Fruit fly (Drosophila melanogaster) whole organism, embryonic: ENCODE results near the gene Hand.

Source experiments
- Adf1 ChIP-seq: fragments of 200-800 bp; sonication (Bioruptor generic); IDR thresholded peaks from 2 replicates; pipeline ENCODE4 v1.3.6; 2022; ENCODE audit warnings: missing biosample characterization, missing genetic modification characterization
- BEAF-32 ChIP-seq: fragments of 200-800 bp; sonication (Bioruptor generic); optimal IDR thresholded peaks from 3 replicates; lab custom pipeline; 2017; ENCODE audit warnings: missing biosample characterization, missing genetic modification characterization, mild to moderate bottlenecking, moderate library complexity, missing genetic modification reagents
- Bteb2 ChIP-seq: fragments of 200-800 bp; sonication (Bioruptor generic); optimal IDR thresholded peaks from 2 replicates; lab custom pipeline; 2016; ENCODE audit warnings: missing biosample characterization, missing genetic modification characterization
- CG10462 ChIP-seq: fragments of 200-800 bp; sonication (Bioruptor generic); optimal IDR thresholded peaks from 2 replicates; lab custom pipeline; 2016; ENCODE audit warnings: missing biosample characterization, missing genetic modification characterization
- CG11085 ChIP-seq: fragments of 200-800 bp; sonication (Bioruptor generic); IDR thresholded peaks from 2 replicates; pipeline ENCODE4 v1.3.6; 2022; ENCODE audit warnings: missing biosample characterization, missing genetic modification characterization
- CG11695 ChIP-seq: fragments of 200-800 bp; sonication (Bioruptor generic); IDR thresholded peaks from 3 replicates; pipeline ENCODE4 v1.3.6; 2022; ENCODE audit warnings: missing biosample characterization, missing genetic modification characterization
- CG15514 ChIP-seq: fragments of 200-800 bp; sonication (Bioruptor generic); optimal IDR thresholded peaks from 3 replicates; lab custom pipeline; 2017; ENCODE audit warnings: missing biosample characterization, missing genetic modification characterization, mild to moderate bottlenecking, moderate library complexity, missing genetic modification reagents
- CG16813 ChIP-seq: fragments of 200-800 bp; sonication (Bioruptor generic); IDR thresholded peaks from 3 replicates; pipeline ENCODE4 v1.3.6; 2022; ENCODE audit warnings: missing biosample characterization, missing genetic modification characterization; ENCODE audit not compliant: partially characterized antibody
- CG17359 ChIP-seq: fragments of 200-800 bp; sonication (Bioruptor generic); optimal IDR thresholded peaks from 3 replicates; lab custom pipeline; 2018; ENCODE audit warnings: missing biosample characterization, mild to moderate bottlenecking, missing genetic modification characterization, moderate library complexity
- CG17912 ChIP-seq: fragments of 200-800 bp; sonication (Bioruptor generic); optimal IDR thresholded peaks from 2 replicates; lab custom pipeline; 2018; ENCODE audit warnings: missing biosample characterization, mild to moderate bottlenecking, missing genetic modification characterization
- CG1792 ChIP-seq: fragments of 200-800 bp; sonication (Bioruptor generic); optimal IDR thresholded peaks from 2 replicates; lab custom pipeline; 2016; ENCODE audit warnings: missing biosample characterization, missing genetic modification characterization
- CG30020 ChIP-seq: fragments of 200-800 bp; optimal IDR thresholded peaks from 2 replicates; lab custom pipeline; 2019; ENCODE audit warnings: missing biosample characterization, mild to moderate bottlenecking, missing genetic modification characterization, moderate library complexity
- CG31365 ChIP-seq: fragments of 200-800 bp; sonication (Bioruptor generic); optimal IDR thresholded peaks from 2 replicates; lab custom pipeline; 2018; ENCODE audit warnings: missing biosample characterization, mild to moderate bottlenecking, missing genetic modification characterization
- CG3163 ChIP-seq: fragments of 200-800 bp; sonication (Bioruptor generic); optimal IDR thresholded peaks from 3 replicates; lab custom pipeline; 2016; ENCODE audit warnings: missing biosample characterization, missing genetic modification characterization
- CG4360 ChIP-seq: fragments of 200-800 bp; sonication (Bioruptor generic); IDR thresholded peaks from 2 replicates; pipeline ENCODE4 v1.3.6; 2022; ENCODE audit warnings: missing biosample characterization, missing genetic modification characterization
- CG4404 ChIP-seq: fragments of 200-800 bp; sonication (Bioruptor generic); IDR thresholded peaks from 2 replicates; pipeline ENCODE4 v1.3.6; 2022; ENCODE audit warnings: missing biosample characterization, missing genetic modification characterization
- CG4617 ChIP-seq: fragments of 200-800 bp; sonication (Bioruptor generic); optimal IDR thresholded peaks from 3 replicates; lab custom pipeline; 2016; ENCODE audit warnings: missing biosample characterization, missing genetic modification characterization, borderline replicate concordance
- CG6791 ChIP-seq: fragments of 200-800 bp; sonication (Bioruptor generic); IDR thresholded peaks from 3 replicates; pipeline ENCODE4 v1.3.6; 2022; ENCODE audit warnings: missing biosample characterization, missing genetic modification characterization; ENCODE audit not compliant: partially characterized antibody
- CG6813 ChIP-seq: fragments of 200-800 bp; sonication (Bioruptor generic); optimal IDR thresholded peaks from 2 replicates; lab custom pipeline; 2017; ENCODE audit warnings: missing biosample characterization, missing genetic modification characterization, mild to moderate bottlenecking, moderate library complexity, missing genetic modification reagents
- CG6854 ChIP-seq: fragments of 200-800 bp; sonication (Bioruptor generic); optimal IDR thresholded peaks from 3 replicates; lab custom pipeline; 2017; ENCODE audit warnings: missing biosample characterization, mild to moderate bottlenecking, missing genetic modification characterization
- CG7963 ChIP-seq: fragments of 200-800 bp; sonication (Bioruptor generic); IDR thresholded peaks from 3 replicates; pipeline ENCODE4 v1.3.6; 2022; ENCODE audit warnings: missing biosample characterization, missing genetic modification characterization; ENCODE audit not compliant: partially characterized antibody
- CG7987 ChIP-seq: fragments of 200-800 bp; sonication (Bioruptor generic); optimal IDR thresholded peaks from 2 replicates; lab custom pipeline; 2018; ENCODE audit warnings: missing biosample characterization, mild to moderate bottlenecking, missing genetic modification characterization, moderate library complexity
- CG8924 ChIP-seq: fragments of 200-800 bp; optimal IDR thresholded peaks from 3 replicates; lab custom pipeline; 2019; ENCODE audit warnings: missing biosample characterization, mild to moderate bottlenecking, missing genetic modification characterization, moderate library complexity
- CHES-1-like ChIP-seq: fragments of 200-800 bp; sonication (Bioruptor generic); optimal IDR thresholded peaks from 2 replicates; lab custom pipeline; 2016; ENCODE audit warnings: missing biosample characterization, missing genetic modification characterization
- Deaf1 ChIP-seq: fragments of 200-800 bp; optimal IDR thresholded peaks from 3 replicates; lab custom pipeline; 2019; ENCODE audit warnings: missing biosample characterization, mild to moderate bottlenecking, missing genetic modification characterization, moderate library complexity
- Dref ChIP-seq: fragments of 200-800 bp; sonication (Bioruptor generic); IDR thresholded peaks from 2 replicates; pipeline ENCODE4 v1.3.6; 2022; ENCODE audit warnings: missing biosample characterization, missing genetic modification characterization
- H2.0 ChIP-seq: fragments of 200-800 bp; sonication (Bioruptor generic); IDR thresholded peaks from 2 replicates; pipeline ENCODE4 v1.3.6; 2022; ENCODE audit warnings: missing biosample characterization, missing genetic modification characterization
- HLH4C ChIP-seq: fragments of 200-800 bp; sonication (Bioruptor generic); IDR thresholded peaks from 3 replicates; pipeline ENCODE4 v1.3.6; 2022; ENCODE audit warnings: missing biosample characterization, missing genetic modification characterization; ENCODE audit not compliant: partially characterized antibody
- HmgZ ChIP-seq: fragments of 200-800 bp; sonication (Bioruptor generic); optimal IDR thresholded peaks from 2 replicates; lab custom pipeline; 2018; ENCODE audit warnings: missing biosample characterization, mild to moderate bottlenecking, missing genetic modification characterization
- Lpt ChIP-seq: fragments of >200 bp; optimal IDR thresholded peaks from 2 replicates; lab custom pipeline; 2018; ENCODE audit warnings: missing biosample characterization, missing genetic modification characterization
- MBD-R2 ChIP-seq: fragments of 200-800 bp; sonication (Bioruptor generic); IDR thresholded peaks from 2 replicates; pipeline ENCODE4 v1.3.6; 2022; ENCODE audit warnings: missing biosample characterization, missing genetic modification characterization
- MESR4 ChIP-seq: fragments of 200-800 bp; sonication (Bioruptor generic); optimal IDR thresholded peaks from 2 replicates; lab custom pipeline; 2018; ENCODE audit warnings: missing biosample characterization, mild to moderate bottlenecking, missing genetic modification characterization, moderate library complexity
- Meics ChIP-seq: fragments of 200-800 bp; sonication (Bioruptor generic); optimal IDR thresholded peaks from 2 replicates; lab custom pipeline; 2017; ENCODE audit warnings: missing biosample characterization, mild to moderate bottlenecking, missing genetic modification characterization
- Nf-YC ChIP-seq: fragments of 200-800 bp; optimal IDR thresholded peaks from 3 replicates; lab custom pipeline; 2019; ENCODE audit warnings: missing biosample characterization, mild to moderate bottlenecking, missing genetic modification characterization, moderate library complexity
- Spps ChIP-seq: fragments of 200-800 bp; sonication (Bioruptor generic); optimal IDR thresholded peaks from 2 replicates; lab custom pipeline; 2018; ENCODE audit warnings: missing biosample characterization, mild to moderate bottlenecking, missing genetic modification characterization
- ab ChIP-seq: fragments of 200-800 bp; sonication (Bioruptor generic); optimal IDR thresholded peaks from 2 replicates; lab custom pipeline; 2016; ENCODE audit warnings: missing biosample characterization, missing genetic modification characterization
- az2 ChIP-seq: fragments of 200-800 bp; sonication (Bioruptor generic); optimal IDR thresholded peaks from 3 replicates; lab custom pipeline; 2016; ENCODE audit warnings: missing biosample characterization, missing genetic modification characterization
- bsh ChIP-seq, 2 experiments: fragments of 200-800 bp; sonication (Bioruptor generic); optimal IDR thresholded peaks; 2 replicates each; lab custom pipeline; 2017 to 2018; ENCODE audit warnings: mild to moderate bottlenecking in 2 of 2, missing biosample characterization in 2 of 2, missing genetic modification characterization in 2 of 2, moderate library complexity in 1 of 2
- disco-r ChIP-seq: fragments of 200-800 bp; sonication (Bioruptor generic); optimal IDR thresholded peaks from 2 replicates; lab custom pipeline; 2016; ENCODE audit warnings: missing biosample characterization, missing genetic modification characterization
- esg ChIP-seq: fragments of 200-800 bp; sonication (Bioruptor generic); conservative IDR thresholded peaks from 2 replicates; pipeline ENCODE4 v1.3.6; 2022; ENCODE audit warnings: missing biosample characterization, missing genetic modification characterization
- fd3F ChIP-seq: fragments of 200-800 bp; sonication (Bioruptor generic); optimal IDR thresholded peaks from 2 replicates; lab custom pipeline; 2018; ENCODE audit warnings: missing biosample characterization, mild to moderate bottlenecking, missing genetic modification characterization, moderate library complexity
- ind ChIP-seq: fragments of 200-800 bp; sonication (Bioruptor generic); optimal IDR thresholded peaks from 3 replicates; lab custom pipeline; 2016; ENCODE audit warnings: missing biosample characterization, missing genetic modification characterization
- lmd ChIP-seq: fragments of 200-800 bp; sonication (Bioruptor generic); IDR thresholded peaks from 2 replicates; pipeline ENCODE4 v1.3.6; 2022; ENCODE audit warnings: missing biosample characterization, missing genetic modification characterization
- psq ChIP-seq: fragments of 200-800 bp; sonication (Bioruptor generic); optimal IDR thresholded peaks from 2 replicates; lab custom pipeline; 2017; ENCODE audit warnings: missing biosample characterization, missing genetic modification characterization
- row ChIP-seq: fragments of 200-800 bp; sonication (Bioruptor generic); IDR thresholded peaks from 3 replicates; pipeline ENCODE4 v1.3.6; 2022; ENCODE audit warnings: missing biosample characterization, missing genetic modification characterization
- sens ChIP-seq: fragments of 200-800 bp; sonication (Bioruptor generic); peaks from one replicate; lab custom pipeline; 2016; ENCODE audit warnings: missing biosample characterization, missing genetic modification characterization
- tgo ChIP-seq: fragments of 200-800 bp; sonication (Bioruptor generic); IDR thresholded peaks from 3 replicates; pipeline ENCODE4 v1.3.6; 2022; ENCODE audit warnings: missing biosample characterization, missing genetic modification characterization
- tna ChIP-seq: fragments of 200-800 bp; sonication (Bioruptor generic); IDR thresholded peaks from 2 replicates; pipeline ENCODE4 v1.3.6; 2022; ENCODE audit warnings: missing biosample characterization, missing genetic modification characterization; ENCODE audit not compliant: partially characterized antibody
- usp ChIP-seq: fragments of >200 bp; optimal IDR thresholded peaks from 2 replicates; lab custom pipeline; 2017; ENCODE audit warnings: missing biosample characterization, missing genetic modification characterization

Gene Hand

DNA sequence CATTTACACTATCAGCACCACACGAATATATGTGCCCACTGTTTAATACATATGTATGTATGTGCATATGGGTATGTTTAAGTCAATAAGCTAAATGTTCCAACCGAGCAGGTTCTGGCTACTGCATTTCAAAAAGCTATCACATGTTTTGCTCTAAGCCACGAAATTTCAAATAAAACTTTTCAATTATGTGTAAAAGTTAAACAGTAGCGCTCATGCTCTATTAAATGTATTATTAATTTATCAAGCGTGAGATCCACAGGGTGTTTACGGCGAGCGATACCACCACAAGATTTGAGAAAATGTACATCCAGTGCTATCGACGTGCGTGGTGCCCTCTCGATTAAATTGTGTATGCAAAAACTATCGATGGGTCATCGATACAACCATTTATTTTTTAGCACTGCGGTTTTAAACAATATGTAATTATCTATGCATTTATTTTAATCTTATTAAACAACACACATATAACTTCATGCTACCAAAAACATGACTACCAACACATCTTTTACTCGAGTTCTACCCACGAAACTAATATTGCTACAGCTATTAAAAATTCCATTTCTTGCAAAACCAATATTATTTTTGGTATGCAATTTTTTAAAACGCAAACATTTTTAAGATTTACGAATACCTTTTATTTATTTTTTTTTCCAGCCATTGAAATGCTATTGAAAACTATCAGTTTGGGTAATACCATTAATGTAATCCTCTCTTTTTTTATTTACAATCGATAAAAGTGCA, 34.3 kb downstream of the Hand start, which contains the start of gene Pten (continued):
- TF ChIP-seq MESR4 (GFP tag; lab: Kevin White, UChicago) (peak; percentile 92), bsh (GFP tag; optimal IDR thresholded peaks at IDR 0.05; lab: Kevin White, UChicago) (peak in 1 of 2 experiments; percentile 54), CG15514 (GFP tag; lab: Kevin White, UChicago) (no peak), CG17912 (peak; percentile 41), CG6854 (peak; percentile 5), CG3163 (GFP tag; lab: Kevin White, UChicago) (peak; percentile 27), Deaf1 (tag; lab: Kevin White, UChicago) (no peak), CG4617 (GFP tag; lab: Kevin White, UChicago) (peak; percentile 70), CG31365 (no peak), CG30020 (peak; percentile 98), CG8924 (tag; lab: Kevin White, UChicago) (peak; percentile 80), tgo (peak; percentile 51; the same call in 1 of the 3 replicates), ab (GFP tag; lab: Kevin White, UChicago) (no peak), disco-r (GFP tag; lab: Kevin White, UChicago) (no peak), CG16813 (GFP tag; lab: Robert Waterston, UW) (peak; percentile 92), CG7963 (GFP tag; lab: Robert Waterston, UW) (peak; percentile 90), usp (no peak), tna (GFP tag; lab: Robert Waterston, UW) (peak; percentile 88), Spps (tag; lab: Kevin White, UChicago) (peak; percentile 49), az2 (GFP tag; lab: Kevin White, UChicago) (peak; percentile 62), row (GFP tag; lab: Robert Waterston, UW) (peak; percentile 87), H2.0 (no peak; the same call in 1 of the 2 replicates), CG6813 (GFP tag; lab: Kevin White, UChicago) (no peak), lmd (GFP tag; lab: Robert Waterston, UW) (no peak), BEAF-32 (GFP tag; lab: Kevin White, UChicago) (peak; percentile 88), Dref (GFP tag; lab: Robert Waterston, UW) (peak; percentile 97), CG1792 (GFP tag; lab: Kevin White, UChicago) (peak; percentile 58), CG10462 (GFP tag; lab: Kevin White, UChicago) (peak; percentile 60), sens (peak; percentile 96), esg (GFP tag; lab: Robert Waterston, UW) (0 out of 2 replicates have a peak, but pooled peaks have one; percentile 50), psq (GFP tag; lab: Kevin White, UChicago) (peak; percentile 33), Adf1 (no peak), CG11695 (peak; percentile 73; the same call in 1 of the 3 replicates), fd3F (peak; percentile 42), MBD-R2 (GFP tag; lab: Robert Waterston, UW) (peak; percentile 44; the same call in 1 of the 2 replicates), HLH4C (GFP tag; lab: Robert Waterston, UW) (peak; percentile 94), HmgZ (tag; lab: Kevin White, UChicago) (peak; percentile 57), Bteb2 (GFP tag; lab: Kevin White, UChicago) (peak; percentile 75), CG4404 (GFP tag; lab: Robert Waterston, UW) (no peak), Nf-YC (tag; lab: Kevin White, UChicago) (peak; percentile 54), CG11085 (GFP tag; lab: Robert Waterston, UW) (no peak), CG6791 (peak; percentile 93), Meics (GFP tag; lab: Kevin White, UChicago) (peak; percentile 75), Lpt (GFP tag; lab: Kevin White, UChicago) (no peak), CG7987 (GFP tag; lab: Kevin White, UChicago) (no peak), CG4360 (peak; percentile 51; the same call in 1 of the 2 replicates), CG17359 (tag; lab: Kevin White, UChicago) (peak; percentile 80), CHES-1-like (GFP tag; lab: Kevin White, UChicago) (peak; percentile 29), ind (GFP tag; lab: Kevin White, UChicago) (peak; percentile 71)
